Fruit fly (Drosophila melanogaster): ENCODE data around the gene CG7560.
A peak's percentile ranks its signal among the peaks of the same experiment; 100 is the strongest.

DNA sequence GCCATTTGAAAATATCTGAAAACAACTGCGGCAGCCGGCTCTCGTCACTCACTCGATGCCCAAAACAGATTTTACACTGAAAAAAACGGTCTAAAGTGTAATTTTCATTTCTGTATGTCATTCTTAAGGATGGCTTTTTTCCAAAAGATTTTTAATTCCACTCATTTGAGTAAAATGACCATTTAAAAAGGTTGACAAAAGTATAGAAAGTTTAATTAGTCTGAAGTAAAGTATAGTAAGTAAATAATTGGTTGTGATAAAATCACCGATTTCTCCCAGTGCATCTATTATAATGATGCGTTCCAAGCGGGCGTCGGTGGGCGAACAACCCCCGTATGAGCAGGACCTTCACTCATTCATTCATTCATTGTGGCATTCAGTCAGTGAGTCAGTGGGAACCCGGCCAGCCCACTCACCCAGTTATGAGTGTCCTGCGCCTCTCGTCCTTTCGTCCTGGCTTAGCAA lies 2.6 kb upstream of the CG7560 start:
- TF ChIP-seq CG3919 (GFP tag; optimal IDR thresholded peaks at IDR 0.05) = no peak
- TF ChIP-seq Gug (GFP tag; IDR thresholded peaks at IDR 0.05) = no peak
- TF ChIP-seq Hr38 (GFP tag; optimal IDR thresholded peaks at IDR 0.05) = no peak
- TF ChIP-seq net (GFP tag; optimal IDR thresholded peaks at IDR 0.05) = no peak
- peak; percentile 17 for TF ChIP-seq CG6792 (GFP tag; optimal IDR thresholded peaks at IDR 0.05)
- no peak for TF ChIP-seq vri (GFP tag; optimal IDR thresholded peaks at IDR 0.05)

All from whole organism, prepupa.